Worm (Caenorhabditis elegans) whole organism, midembryonic: Measurements from ENCODE around the gene pmp-1.

Experiments used
- T22C8.4 ChIP-seq: fragments of 200-800 bp; sonication (Bioruptor generic); IDR thresholded peaks from 2 replicates; pipeline ENCODE4 v1.3.6; 2022; ENCODE audit warnings: missing genetic modification characterization, missing compliant biosample characterization
- cog-1 ChIP-seq: sonication (generic microtip); optimal IDR thresholded peaks from 2 replicates; lab custom pipeline; 2016; ENCODE audit warnings: missing genetic modification characterization, missing compliant biosample characterization
- flt-1 ChIP-seq: fragments of 200-800 bp; sonication (Bioruptor generic); IDR thresholded peaks from 2 replicates; pipeline ENCODE4 v1.3.6; 2022; ENCODE audit warnings: missing genetic modification characterization, missing compliant biosample characterization
- klf-2 ChIP-seq: fragments of 200-800 bp; sonication (Bioruptor generic); conservative IDR thresholded peaks from 2 replicates; pipeline ENCODE4 v1.3.6; 2022; ENCODE audit warnings: missing genetic modification reagents, missing genetic modification characterization, missing compliant biosample characterization
- med-1 ChIP-seq: sonication (generic microtip); optimal IDR thresholded peaks from 2 replicates; lab custom pipeline; 2017; ENCODE audit warnings: missing genetic modification characterization, mild to moderate bottlenecking, missing compliant biosample characterization, antibody characterized with exemption, missing genetic modification reagents; ENCODE audit not compliant: insufficient read depth
- ref-1 ChIP-seq: fragments of 200-800 bp; sonication (Bioruptor generic); conservative IDR thresholded peaks from 2 replicates; pipeline ENCODE4 v1.3.6; 2022; ENCODE audit warnings: missing genetic modification reagents, missing genetic modification characterization, missing compliant biosample characterization
- tab-1 ChIP-seq: fragments of 200-800 bp; sonication (Bioruptor generic); IDR thresholded peaks from 2 replicates; pipeline ENCODE4 v1.3.6; 2022; ENCODE audit warnings: missing genetic modification characterization, missing compliant biosample characterization
- ztf-23 ChIP-seq: fragments of 200-800 bp; sonication (Bioruptor generic); IDR thresholded peaks from 2 replicates; pipeline ENCODE4 v1.3.6; 2022; ENCODE audit warnings: missing genetic modification reagents, missing genetic modification characterization, missing compliant biosample characterization

DNA sequence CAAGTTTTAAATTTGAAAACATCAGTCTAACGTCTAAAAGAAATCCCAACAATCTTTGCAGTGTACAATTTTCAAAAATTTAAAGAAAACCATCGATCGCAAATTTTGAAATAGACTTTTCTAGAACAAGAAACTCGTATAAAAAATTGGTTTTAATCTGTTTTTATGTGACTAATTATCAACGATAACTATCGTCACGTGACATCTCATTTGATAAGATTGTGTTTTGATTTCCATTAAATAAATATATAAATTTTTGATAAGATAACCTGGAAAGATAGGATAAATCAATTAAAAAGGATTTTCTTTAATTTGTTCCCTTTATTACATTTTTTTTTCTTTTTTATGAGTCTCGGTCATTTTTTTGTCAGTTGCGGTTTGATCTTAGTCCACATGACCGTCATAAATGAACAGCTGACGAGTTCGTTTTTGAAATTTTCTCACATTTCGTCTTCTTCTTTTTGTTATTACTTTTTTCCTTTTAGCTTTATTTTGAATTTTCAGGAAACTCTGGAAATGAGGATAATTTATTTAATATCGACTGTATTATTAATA is 26.1 kb upstream of the pmp-1 start, which contains the start of gene asm-1:
- TF ChIP-seq flt-1 (no peak), cog-1 (tag; lab: Kevin White, UChicago) (no peak), T22C8.4 (GFP tag; lab: Robert Waterston, UW) (no peak), tab-1 (GFP tag; lab: Robert Waterston, UW) (no peak), med-1 (GFP tag; lab: Kevin White, UChicago) (no peak), ztf-23 (GFP tag; lab: Robert Waterston, UW) (no peak), klf-2 (GFP tag; lab: Robert Waterston, UW) (no peak), ref-1 (GFP tag; lab: Robert Waterston, UW) (no peak)
